Worm (Caenorhabditis elegans) whole organism, midembryonic: ENCODE results near the gene mpk-1.

Experiments used
- T22C8.4 ChIP-seq: fragments of 200-800 bp; sonication (Bioruptor generic); IDR thresholded peaks from 2 replicates; pipeline ENCODE4 v1.3.6; 2022; ENCODE audit warnings: missing genetic modification characterization, missing compliant biosample characterization
- cog-1 ChIP-seq: sonication (generic microtip); optimal IDR thresholded peaks from 2 replicates; lab custom pipeline; 2016; ENCODE audit warnings: missing genetic modification characterization, missing compliant biosample characterization
- flt-1 ChIP-seq: fragments of 200-800 bp; sonication (Bioruptor generic); IDR thresholded peaks from 2 replicates; pipeline ENCODE4 v1.3.6; 2022; ENCODE audit warnings: missing genetic modification characterization, missing compliant biosample characterization
- klf-2 ChIP-seq: fragments of 200-800 bp; sonication (Bioruptor generic); conservative IDR thresholded peaks from 2 replicates; pipeline ENCODE4 v1.3.6; 2022; ENCODE audit warnings: missing genetic modification reagents, missing genetic modification characterization, missing compliant biosample characterization
- med-1 ChIP-seq: sonication (generic microtip); optimal IDR thresholded peaks from 2 replicates; lab custom pipeline; 2017; ENCODE audit warnings: missing genetic modification characterization, mild to moderate bottlenecking, missing compliant biosample characterization, antibody characterized with exemption, missing genetic modification reagents; ENCODE audit not compliant: insufficient read depth
- ref-1 ChIP-seq: fragments of 200-800 bp; sonication (Bioruptor generic); conservative IDR thresholded peaks from 2 replicates; pipeline ENCODE4 v1.3.6; 2022; ENCODE audit warnings: missing genetic modification reagents, missing genetic modification characterization, missing compliant biosample characterization
- ztf-23 ChIP-seq: fragments of 200-800 bp; sonication (Bioruptor generic); IDR thresholded peaks from 2 replicates; pipeline ENCODE4 v1.3.6; 2022; ENCODE audit warnings: missing genetic modification reagents, missing genetic modification characterization, missing compliant biosample characterization
- ztf-29 ChIP-seq: fragments of 200-800 bp; sonication (Bioruptor generic); IDR thresholded peaks from 2 replicates; pipeline ENCODE4 v1.3.6; 2022; ENCODE audit warnings: missing genetic modification reagents, missing genetic modification characterization, missing compliant biosample characterization

- TF ChIP-seq klf-2 (GFP tag; lab: Robert Waterston, UW) (no peak), ztf-29 (GFP tag; lab: Robert Waterston, UW) (0 out of 2 replicates have a peak, but pooled peaks have one; percentile 45), ztf-23 (GFP tag; lab: Robert Waterston, UW) (peak; percentile 41; the same call in 1 of the 2 replicates), med-1 (no peak), ref-1 (GFP tag; lab: Robert Waterston, UW) (no peak), cog-1 (peak; percentile 45), flt-1 (GFP tag; lab: Robert Waterston, UW) (peak; percentile 66), T22C8.4 (GFP tag; lab: Robert Waterston, UW) (no peak)
Measured at ce11 chrIII:4193659-4194103, 34.2 kb downstream of the mpk-1 start, which contains the start of gene xbp-1.
